Worm (Caenorhabditis elegans) whole organism, L3 larva: ENCODE data around the gene C08F8.15.

Experiments used
- R02D3.7 ChIP-seq: fragments of 150-350 bp; optimal IDR thresholded peaks from 2 replicates; lab custom pipeline; 2014; ENCODE audit warnings: missing biosample characterization, missing genetic modification characterization
- ZK546.5 ChIP-seq: sonication (generic microtip); optimal IDR thresholded peaks from 2 replicates; lab custom pipeline; 2017; ENCODE audit warnings: missing biosample characterization, missing genetic modification characterization
- ama-1 ChIP-seq: fragments of 150-350 bp; optimal IDR thresholded peaks from 2 replicates; lab custom pipeline; 2018
- ceh-16 ChIP-seq: sonication (generic microtip); optimal IDR thresholded peaks from 2 replicates; lab custom pipeline; 2017; ENCODE audit warnings: missing biosample characterization, missing genetic modification characterization
- ceh-28 ChIP-seq: fragments of 150-350 bp; optimal IDR thresholded peaks from 2 replicates; lab custom pipeline; 2014; ENCODE audit warnings: missing biosample characterization, missing genetic modification reagents, missing genetic modification characterization
- ceh-82 ChIP-seq: fragments of 150-350 bp; optimal IDR thresholded peaks from 2 replicates; lab custom pipeline; 2014; ENCODE audit warnings: missing biosample characterization, missing genetic modification characterization
- daf-12 ChIP-seq: fragments of 150-350 bp; optimal IDR thresholded peaks from 2 replicates; lab custom pipeline; 2014; ENCODE audit warnings: missing biosample characterization, missing genetic modification reagents, missing genetic modification characterization
- egl-5 ChIP-seq: fragments of 150-350 bp; optimal IDR thresholded peaks from 2 replicates; lab custom pipeline; 2017; ENCODE audit warnings: missing biosample characterization, missing genetic modification reagents, missing genetic modification characterization, inconsistent platforms
- elt-1 ChIP-seq: fragments of 150-350 bp; optimal IDR thresholded peaks from 2 replicates; lab custom pipeline; 2014; ENCODE audit warnings: missing biosample characterization, missing genetic modification characterization
- elt-2 ChIP-seq: sonication (generic microtip); optimal IDR thresholded peaks from 2 replicates; lab custom pipeline; 2016; ENCODE audit warnings: missing genetic modification reagents, mild to moderate bottlenecking, missing genetic modification characterization, missing compliant biosample characterization
- elt-3 ChIP-seq, 3 experiments: fragments of 150-350 bp in 1 of 3; sonication (generic microtip) in 2 of 3; optimal IDR thresholded peaks; 2 replicates in 2 of 3; 4 replicates in 1 of 3; lab custom pipeline; 2014 to 2017; ENCODE audit warnings: missing biosample characterization in 3 of 3, missing genetic modification characterization in 3 of 3
- fkh-10 ChIP-seq: sonication (generic microtip); optimal IDR thresholded peaks from 2 replicates; lab custom pipeline; 2017; ENCODE audit warnings: missing biosample characterization, missing genetic modification reagents, missing genetic modification characterization
- fkh-2 ChIP-seq: fragments of 150-350 bp; optimal IDR thresholded peaks from 2 replicates; lab custom pipeline; 2014; ENCODE audit warnings: missing biosample characterization, missing genetic modification reagents, missing genetic modification characterization
- fos-1 ChIP-seq: fragments of 150-350 bp; optimal IDR thresholded peaks from 2 replicates; lab custom pipeline; 2014; ENCODE audit warnings: missing biosample characterization, missing genetic modification characterization
- hmg-11 ChIP-seq: sonication (generic microtip); optimal IDR thresholded peaks from 2 replicates; lab custom pipeline; 2016; ENCODE audit warnings: missing genetic modification characterization, missing compliant biosample characterization
- lin-15B ChIP-seq: fragments of 150-350 bp; optimal IDR thresholded peaks from 2 replicates; lab custom pipeline; 2014; ENCODE audit warnings: missing biosample characterization, missing genetic modification characterization
- lin-39 ChIP-seq: fragments of 150-350 bp; optimal IDR thresholded peaks from 2 replicates; lab custom pipeline; 2018; ENCODE audit warnings: missing biosample characterization, missing genetic modification reagents, missing genetic modification characterization
- lsy-12 ChIP-seq: sonication (generic microtip); optimal IDR thresholded peaks from 2 replicates; lab custom pipeline; 2016; ENCODE audit warnings: mild to moderate bottlenecking, missing genetic modification characterization, missing compliant biosample characterization
- mdl-1 ChIP-seq: fragments of 150-350 bp; optimal IDR thresholded peaks from 2 replicates; lab custom pipeline; 2014; ENCODE audit warnings: missing biosample characterization, missing genetic modification characterization
- nfya-1 ChIP-seq: sonication (generic microtip); optimal IDR thresholded peaks from 2 replicates; lab custom pipeline; 2017; ENCODE audit warnings: missing genetic modification characterization, mild to moderate bottlenecking, missing compliant biosample characterization, antibody characterized with exemption, moderate library complexity; ENCODE audit not compliant: insufficient read depth
- nhr-11 ChIP-seq: fragments of 150-350 bp; optimal IDR thresholded peaks from 2 replicates; lab custom pipeline; 2014; ENCODE audit warnings: missing biosample characterization, missing genetic modification characterization
- nhr-23 ChIP-seq: fragments of 150-350 bp; optimal IDR thresholded peaks from 2 replicates; lab custom pipeline; 2014; ENCODE audit warnings: missing biosample characterization, missing genetic modification reagents, missing genetic modification characterization
- nhr-25 ChIP-seq: sonication (generic microtip); optimal IDR thresholded peaks from 2 replicates; lab custom pipeline; 2017; ENCODE audit warnings: missing biosample characterization, missing genetic modification characterization
- nhr-28 ChIP-seq: fragments of 150-350 bp; optimal IDR thresholded peaks from 2 replicates; lab custom pipeline; 2014; ENCODE audit warnings: missing biosample characterization, missing genetic modification characterization
- nhr-43 ChIP-seq: sonication (generic microtip); optimal IDR thresholded peaks from 2 replicates; lab custom pipeline; 2016; ENCODE audit warnings: mild to moderate bottlenecking, missing genetic modification characterization, missing compliant biosample characterization; ENCODE audit not compliant: poor library complexity, severe bottlenecking
- nhr-76 ChIP-seq: fragments of 150-350 bp; sonication (generic microtip); optimal IDR thresholded peaks from 5 replicates; lab custom pipeline; 2014; ENCODE audit warnings: missing biosample characterization, missing genetic modification characterization
- pha-4 ChIP-seq: fragments of 150-350 bp; optimal IDR thresholded peaks from 2 replicates; lab custom pipeline; 2014; ENCODE audit warnings: missing biosample characterization, missing genetic modification reagents, missing genetic modification characterization
- pqm-1 ChIP-seq: fragments of 150-350 bp; optimal IDR thresholded peaks from 2 replicates; lab custom pipeline; 2017; ENCODE audit warnings: missing biosample characterization, missing genetic modification characterization, inconsistent platforms
- skn-1 ChIP-seq: fragments of 150-350 bp; optimal IDR thresholded peaks from 2 replicates; lab custom pipeline; 2014; ENCODE audit warnings: missing biosample characterization, missing genetic modification characterization
- snpc-4 ChIP-seq: fragments of 150-350 bp; optimal IDR thresholded peaks from 2 replicates; lab custom pipeline; 2014; ENCODE audit warnings: missing biosample characterization, missing genetic modification characterization
- tbx-2 ChIP-seq: sonication (generic microtip); optimal IDR thresholded peaks from 2 replicates; lab custom pipeline; 2016; ENCODE audit warnings: mild to moderate bottlenecking, missing genetic modification characterization, missing compliant biosample characterization
- unc-39 ChIP-seq: sonication (generic microtip); optimal IDR thresholded peaks from 4 replicates; lab custom pipeline; 2017; ENCODE audit warnings: missing biosample characterization, missing genetic modification characterization
- unc-62 ChIP-seq: fragments of 150-350 bp; sonication (generic microtip); optimal IDR thresholded peaks from 4 replicates; lab custom pipeline; 2014; ENCODE audit warnings: missing biosample characterization, missing genetic modification reagents, missing genetic modification characterization
- zag-1 ChIP-seq: fragments of 150-350 bp; optimal IDR thresholded peaks from 2 replicates; lab custom pipeline; 2014; ENCODE audit warnings: missing biosample characterization, missing genetic modification characterization
- ztf-4 ChIP-seq: fragments of 150-350 bp; optimal IDR thresholded peaks from 2 replicates; lab custom pipeline; 2014; ENCODE audit warnings: missing biosample characterization, missing genetic modification characterization

The C08F8.15 gene

ce11 chrIV:11112641-11113040 lies 48.0 kb downstream of the C08F8.15 start, which contains the start of gene clc-9:
Gene clc-9, plus strand, starts transcription at chrIV:11112941.
- TF ChIP-seq elt-1 (tag; lab: Kevin White, UChicago) (no peak), unc-39 (no peak), tbx-2 (tag; lab: Kevin White, UChicago) (no peak), fkh-10 (GFP tag; lab: Kevin White, UChicago) (no peak), ama-1 (lab: Kevin White, UChicago) (no peak), nhr-11 (tag; lab: Kevin White, UChicago) (no peak), pha-4 (tag; lab: Kevin White, UChicago) (no peak), hmg-11 (no peak), mdl-1 (tag; lab: Kevin White, UChicago) (no peak), ztf-4 (no peak), ceh-28 (tag; lab: Kevin White, UChicago) (no peak), pqm-1 (tag; lab: Kevin White, UChicago) (no peak), nhr-76 (tag; lab: Kevin White, UChicago) (no peak), egl-5 (tag; lab: Kevin White, UChicago) (no peak), ceh-82 (tag; lab: Kevin White, UChicago) (no peak), fos-1 (tag; lab: Kevin White, UChicago) (no peak), nhr-23 (tag; lab: Kevin White, UChicago) (no peak), lsy-12 (no peak)

ce11 chrIV:11111898-11112297 lies 48.7 kb downstream of the C08F8.15 start:
- peak; percentile 24 for TF ChIP-seq nfya-1 (tag; lab: Kevin White, UChicago)
- no peak for TF ChIP-seq zag-1
- TF ChIP-seq egl-5 (tag; lab: Kevin White, UChicago), result peak; percentile 3

- TF ChIP-seq nhr-28 (tag; lab: Kevin White, UChicago), result no peak
- no peak for TF ChIP-seq unc-39
- peak; percentile 91 for TF ChIP-seq nfya-1 (tag; lab: Kevin White, UChicago)
- peak; percentile 23 for TF ChIP-seq ceh-28 (tag; lab: Kevin White, UChicago)
- peak; percentile 78 for TF ChIP-seq nhr-23 (tag; lab: Kevin White, UChicago)
- TF ChIP-seq elt-3 (tag; optimal IDR thresholded peaks at IDR 0.05; lab: Kevin White, UChicago), result no peak
- TF ChIP-seq nhr-25, result peak; percentile 39
- TF ChIP-seq ceh-16 (tag; lab: Kevin White, UChicago), result no peak
- TF ChIP-seq lin-39 (tag; lab: Kevin White, UChicago), result peak; percentile 40
- no peak for TF ChIP-seq ZK546.5
- TF ChIP-seq snpc-4, result peak; percentile 16
- TF ChIP-seq pha-4 (tag; lab: Kevin White, UChicago), result peak; percentile 60
- TF ChIP-seq skn-1, result peak; percentile 8
- TF ChIP-seq hmg-11, result peak; percentile 80
- TF ChIP-seq fkh-2 (tag; lab: Kevin White, UChicago), result no peak
- peak; percentile 23 for TF ChIP-seq pqm-1 (tag; lab: Kevin White, UChicago)
- TF ChIP-seq mdl-1 (tag; lab: Kevin White, UChicago), result no peak
- TF ChIP-seq lin-15B (tag; lab: Kevin White, UChicago), result peak; percentile 67
- TF ChIP-seq elt-2 (tag; lab: Kevin White, UChicago), result peak; percentile 27
- TF ChIP-seq unc-62 (GFP tag; lab: Kevin White, UChicago), result no peak
- TF ChIP-seq ama-1 (lab: Kevin White, UChicago), result no peak
- peak; percentile 23 for TF ChIP-seq R02D3.7 (tag; lab: Kevin White, UChicago)
Observed at ce11 chrIV:11110995-11111619, 49.5 kb downstream of the C08F8.15 start, which contains the start of gene rps-5. Gene rps-5, minus strand, starts transcription at chrIV:11111045.

DNA sequence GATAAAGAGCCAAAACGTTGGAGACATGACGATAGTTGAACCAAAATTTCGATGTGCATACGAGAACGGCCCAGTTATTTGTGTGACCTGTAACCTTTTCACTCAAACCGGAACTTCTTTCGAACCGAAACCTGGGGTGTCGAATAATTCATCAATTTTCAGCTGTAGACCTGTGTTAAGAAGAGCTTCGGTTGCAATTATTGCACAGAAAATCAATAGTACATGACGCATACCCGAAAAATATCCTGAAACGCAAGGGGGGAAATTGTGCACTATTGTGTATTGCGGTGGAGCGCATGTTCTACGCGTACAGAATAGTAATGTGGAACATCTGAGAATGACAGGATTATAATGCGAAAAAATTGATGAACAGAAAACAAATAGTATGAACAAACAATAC lies 50.8 kb downstream of the C08F8.15 start, which contains the start of gene pigk-1:
TSS of gene pigk-1 (minus strand) at position 248 of the 400 bp plus-strand sequence.
- TF ChIP-seq R02D3.7 (tag; lab: Kevin White, UChicago) (peak; percentile 15), daf-12 (tag; lab: Kevin White, UChicago) (no peak), zag-1 (no peak), nhr-43 (tag; lab: Kevin White, UChicago) (peak; percentile 24), ama-1 (lab: Kevin White, UChicago) (peak; percentile 9)
- TF ChIP-seq, all 47 proteins: peak for 3
